Worm (Caenorhabditis elegans) whole organism, midembryonic: Measurements from ENCODE around the gene mms-19.

Experiments used
- T22C8.4 ChIP-seq: fragments of 200-800 bp; sonication (Bioruptor generic); IDR thresholded peaks from 2 replicates; pipeline ENCODE4 v1.3.6; 2022; ENCODE audit warnings: missing genetic modification characterization, missing compliant biosample characterization
- cog-1 ChIP-seq: sonication (generic microtip); optimal IDR thresholded peaks from 2 replicates; lab custom pipeline; 2016; ENCODE audit warnings: missing genetic modification characterization, missing compliant biosample characterization
- flt-1 ChIP-seq: fragments of 200-800 bp; sonication (Bioruptor generic); IDR thresholded peaks from 2 replicates; pipeline ENCODE4 v1.3.6; 2022; ENCODE audit warnings: missing genetic modification characterization, missing compliant biosample characterization
- ref-1 ChIP-seq: fragments of 200-800 bp; sonication (Bioruptor generic); conservative IDR thresholded peaks from 2 replicates; pipeline ENCODE4 v1.3.6; 2022; ENCODE audit warnings: missing genetic modification reagents, missing genetic modification characterization, missing compliant biosample characterization
- tab-1 ChIP-seq: fragments of 200-800 bp; sonication (Bioruptor generic); IDR thresholded peaks from 2 replicates; pipeline ENCODE4 v1.3.6; 2022; ENCODE audit warnings: missing genetic modification characterization, missing compliant biosample characterization
- ztf-23 ChIP-seq: fragments of 200-800 bp; sonication (Bioruptor generic); IDR thresholded peaks from 2 replicates; pipeline ENCODE4 v1.3.6; 2022; ENCODE audit warnings: missing genetic modification reagents, missing genetic modification characterization, missing compliant biosample characterization
- ztf-29 ChIP-seq: fragments of 200-800 bp; sonication (Bioruptor generic); IDR thresholded peaks from 2 replicates; pipeline ENCODE4 v1.3.6; 2022; ENCODE audit warnings: missing genetic modification reagents, missing genetic modification characterization, missing compliant biosample characterization

ce11 chrV:5504807-5505442 lies 9.2 kb upstream of the mms-19 start, which contains the start of the genes dnj-19 and nhr-47:
- peak; percentile 56 for TF ChIP-seq cog-1 (tag; lab: Kevin White, UChicago)
- TF ChIP-seq T22C8.4 (GFP tag; lab: Robert Waterston, UW): 0 out of 2 replicates have a peak, but pooled peaks have one; percentile 39
- TF ChIP-seq ref-1 (GFP tag; lab: Robert Waterston, UW): no peak
- TF ChIP-seq ztf-23 (GFP tag; lab: Robert Waterston, UW): peak; percentile 71; the same call in 1 of the 2 replicates
- no peak for TF ChIP-seq ztf-29
- TF ChIP-seq flt-1 (GFP tag; lab: Robert Waterston, UW): peak; percentile 75; the same call in 1 of the 2 replicates
- peak; percentile 70 for TF ChIP-seq tab-1 (GFP tag; lab: Robert Waterston, UW)
